Worm (Caenorhabditis elegans) whole organism, late embryonic: Measurements from ENCODE around the gene ZK829.3.

Experiments used
- ama-1 ChIP-seq: fragments of 150-350 bp; optimal IDR thresholded peaks from 2 replicates; lab custom pipeline; 2014
- ceh-6 ChIP-seq: fragments of 200-800 bp; sonication (Bioruptor generic); optimal IDR thresholded peaks from 2 replicates; lab custom pipeline; 2018; ENCODE audit warnings: mild to moderate bottlenecking, missing genetic modification characterization, missing compliant biosample characterization
- dve-1 ChIP-seq: sonication (generic microtip); optimal IDR thresholded peaks from 2 replicates; lab custom pipeline; 2017; ENCODE audit warnings: antibody characterized with exemption, mild to moderate bottlenecking, missing genetic modification characterization, missing compliant biosample characterization
- eyg-1 ChIP-seq: sonication (generic microtip); optimal IDR thresholded peaks from 2 replicates; lab custom pipeline; 2016; ENCODE audit warnings: missing genotype, missing genetic modification characterization, missing compliant biosample characterization
- fkh-10 ChIP-seq: fragments of 150-350 bp; optimal IDR thresholded peaks from 2 replicates; lab custom pipeline; 2014; ENCODE audit warnings: missing biosample characterization, missing genetic modification reagents, missing genetic modification characterization
- hlh-8 ChIP-seq: sonication (generic microtip); optimal IDR thresholded peaks from 2 replicates; lab custom pipeline; 2016; ENCODE audit warnings: missing genotype, missing genetic modification characterization, missing compliant biosample characterization
- lin-11 ChIP-seq: fragments of 200-800 bp; sonication (Bioruptor generic); optimal IDR thresholded peaks from 2 replicates; lab custom pipeline; 2018; ENCODE audit warnings: mild to moderate bottlenecking, missing genetic modification characterization, missing compliant biosample characterization
- nfya-1 ChIP-seq: sonication (generic microtip); optimal IDR thresholded peaks from 2 replicates; lab custom pipeline; 2017; ENCODE audit warnings: missing genetic modification characterization, mild to moderate bottlenecking, missing compliant biosample characterization, antibody characterized with exemption, moderate library complexity
- pax-1 ChIP-seq: fragments of 150-350 bp; optimal IDR thresholded peaks from 2 replicates; lab custom pipeline; 2014; ENCODE audit warnings: missing biosample characterization, missing genetic modification characterization
- pha-4 ChIP-seq: fragments of 150-350 bp; optimal IDR thresholded peaks from 2 replicates; lab custom pipeline; 2018; ENCODE audit warnings: missing biosample characterization, missing genetic modification reagents, missing genetic modification characterization
- pqm-1 ChIP-seq: sonication (generic microtip); optimal IDR thresholded peaks from 2 replicates; lab custom pipeline; 2016; ENCODE audit warnings: missing genetic modification characterization, missing compliant biosample characterization
- unc-3 ChIP-seq, 2 experiments: fragments of 200-800 bp in 1 of 2; sonication (Bioruptor generic) in 1 of 2; sonication (generic microtip) in 1 of 2; conservative IDR thresholded peaks in 1 of 2; optimal IDR thresholded peaks in 1 of 2; 2 replicates each; pipeline versions ENCODE4 v1.3.6 to Lab custom; 2016 to 2022; ENCODE audit warnings: missing compliant biosample characterization in 2 of 2, missing genetic modification characterization in 2 of 2, missing genetic modification reagents in 1 of 2

DNA sequence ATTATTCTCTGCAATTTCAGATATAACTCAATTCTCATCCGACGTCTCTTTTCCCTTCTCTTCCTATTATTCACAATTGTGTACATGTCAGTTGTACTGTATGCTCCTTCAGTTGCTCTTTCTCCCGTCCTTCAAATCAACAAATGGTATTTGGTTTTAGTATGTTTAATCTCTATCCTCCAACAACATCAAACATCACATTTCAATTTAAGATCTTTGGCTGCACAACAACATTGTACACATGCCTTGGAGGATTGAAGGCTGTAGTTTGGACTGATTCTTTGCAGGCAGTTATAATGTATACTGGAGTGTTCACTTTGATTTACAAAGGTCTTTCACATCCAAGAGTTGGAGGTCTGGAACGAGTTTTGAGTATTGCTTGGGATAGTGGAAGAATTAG lies 7.0 kb downstream of the ZK829.3 start:
- TF ChIP-seq ama-1 (no peak), ceh-6 (GFP tag; lab: Kevin White, UChicago) (no peak), hlh-8 (tag; lab: Kevin White, UChicago) (no peak), pqm-1 (tag; lab: Kevin White, UChicago) (no peak), pax-1 (tag; lab: Kevin White, UChicago) (no peak), lin-11 (tag; lab: Kevin White, UChicago) (no peak), pha-4 (tag; lab: Kevin White, UChicago) (no peak), nfya-1 (no peak), eyg-1 (tag; lab: Kevin White, UChicago) (no peak), fkh-10 (GFP tag; lab: Kevin White, UChicago) (no peak), unc-3 (GFP tag; conservative IDR thresholded peaks at IDR 0.05; lab: Robert Waterston, UW) (no peak), unc-3 (tag; optimal IDR thresholded peaks at IDR 0.05; lab: Kevin White, UChicago) (no peak), dve-1 (no peak)
